Worm (Caenorhabditis elegans) whole organism, L1 larva: ENCODE data around the gene prp-18.

ENCODE experiments used
- C16A3.4 ChIP-seq: fragments of 150-350 bp; optimal IDR thresholded peaks from 2 replicates; lab custom pipeline; 2014; ENCODE audit warnings: missing biosample characterization, missing genetic modification characterization
- aly-2 ChIP-seq: fragments of 150-350 bp; optimal IDR thresholded peaks from 2 replicates; lab custom pipeline; 2014; ENCODE audit warnings: missing biosample characterization, missing genetic modification characterization
- blmp-1 ChIP-seq: fragments of 150-350 bp; optimal IDR thresholded peaks from 2 replicates; lab custom pipeline; 2014; ENCODE audit warnings: missing biosample characterization, missing genetic modification characterization
- ceh-8 ChIP-seq: fragments of 200-800 bp; sonication (Bioruptor generic); optimal IDR thresholded peaks from 2 replicates; lab custom pipeline; 2018; ENCODE audit warnings: mild to moderate bottlenecking, missing genetic modification characterization, moderate library complexity, missing compliant biosample characterization
- ceh-82 ChIP-seq, 3 experiments: fragments of 150-350 bp in 1 of 3; sonication (generic microtip) in 2 of 3; optimal IDR thresholded peaks; 2 replicates each; lab custom pipeline; 2014 to 2017; ENCODE audit warnings: missing biosample characterization in 3 of 3, missing genetic modification characterization in 3 of 3
- ceh-90 ChIP-seq: sonication (generic microtip); optimal IDR thresholded peaks from 2 replicates; lab custom pipeline; 2016; ENCODE audit warnings: missing genetic modification characterization, missing compliant biosample characterization
- dpl-1 ChIP-seq, 3 experiments: fragments of 150-350 bp in 2 of 3; sonication (generic microtip) in 1 of 3; optimal IDR thresholded peaks; 2 replicates each; lab custom pipeline; 2014 to 2017; ENCODE audit warnings: missing biosample characterization in 3 of 3, missing genetic modification characterization in 3 of 3, missing genetic modification reagents in 3 of 3
- dsc-1 ChIP-seq: sonication (generic microtip); optimal IDR thresholded peaks from 2 replicates; lab custom pipeline; 2016; ENCODE audit warnings: mild to moderate bottlenecking, missing genetic modification characterization, missing compliant biosample characterization
- efl-1 ChIP-seq, 4 experiments: fragments of 150-350 bp; optimal IDR thresholded peaks in 3 of 4; peaks in 1 of 4; 1 replicate in 1 of 4; 2 replicates in 3 of 4; lab custom pipeline; 2014; ENCODE audit warnings: missing biosample characterization in 2 of 4, missing genetic modification characterization in 2 of 4, missing genetic modification reagents in 2 of 4
- fkh-10 ChIP-seq: sonication (generic microtip); optimal IDR thresholded peaks from 2 replicates; lab custom pipeline; 2017; ENCODE audit warnings: missing biosample characterization, missing genetic modification reagents, missing genetic modification characterization
- fkh-4 ChIP-seq: sonication (generic microtip); optimal IDR thresholded peaks from 2 replicates; lab custom pipeline; 2016; ENCODE audit warnings: missing compliant biosample characterization, missing genetic modification characterization, borderline replicate concordance
- fos-1 ChIP-seq: fragments of 150-350 bp; optimal IDR thresholded peaks from 2 replicates; lab custom pipeline; 2014; ENCODE audit warnings: missing biosample characterization, missing genetic modification characterization
- hlh-17 ChIP-seq: fragments of 200-800 bp; sonication (Bioruptor generic); optimal IDR thresholded peaks from 2 replicates; lab custom pipeline; 2018; ENCODE audit warnings: missing genetic modification characterization, mild to moderate bottlenecking, missing compliant biosample characterization, moderate library complexity, borderline replicate concordance
- hlh-4 ChIP-seq: sonication (generic microtip); optimal IDR thresholded peaks from 2 replicates; lab custom pipeline; 2016; ENCODE audit warnings: mild to moderate bottlenecking, missing genetic modification characterization, missing compliant biosample characterization
- lin-14 ChIP-seq: fragments of 200-800 bp; sonication (Bioruptor generic); optimal IDR thresholded peaks from 2 replicates; lab custom pipeline; 2018; ENCODE audit warnings: mild to moderate bottlenecking, missing genetic modification characterization, moderate library complexity, missing compliant biosample characterization
- lin-35 ChIP-seq, 2 experiments: fragments of 150-350 bp; optimal IDR thresholded peaks; 2 replicates each; lab custom pipeline; 2014; ENCODE audit warnings: missing biosample characterization in 2 of 2, missing genetic modification characterization in 2 of 2, missing genetic modification reagents in 2 of 2
- lir-3 ChIP-seq: sonication (generic microtip); optimal IDR thresholded peaks from 2 replicates; lab custom pipeline; 2016; ENCODE audit warnings: mild to moderate bottlenecking, missing genetic modification characterization, moderate library complexity, missing compliant biosample characterization; ENCODE audit not compliant: poor library complexity
- mdl-1 ChIP-seq, 2 experiments: fragments of 150-350 bp; optimal IDR thresholded peaks; 2 replicates each; lab custom pipeline; 2014 to 2017; ENCODE audit warnings: missing biosample characterization in 2 of 2, missing genetic modification characterization in 2 of 2, inconsistent platforms in 1 of 2
- mep-1 ChIP-seq: fragments of 150-350 bp; optimal IDR thresholded peaks from 2 replicates; lab custom pipeline; 2014; ENCODE audit warnings: missing biosample characterization, missing genetic modification characterization
- nhr-237 ChIP-seq: fragments of 150-350 bp; optimal IDR thresholded peaks from 2 replicates; lab custom pipeline; 2014; ENCODE audit warnings: missing biosample characterization, missing genetic modification characterization
- nhr-28 ChIP-seq: fragments of 150-350 bp; optimal IDR thresholded peaks from 2 replicates; lab custom pipeline; 2014; ENCODE audit warnings: missing biosample characterization, missing genetic modification characterization
- nhr-76 ChIP-seq: sonication (generic microtip); optimal IDR thresholded peaks from 2 replicates; lab custom pipeline; 2017; ENCODE audit warnings: missing biosample characterization, missing genetic modification characterization
- nhr-84 ChIP-seq: sonication (generic microtip); optimal IDR thresholded peaks from 2 replicates; lab custom pipeline; 2017; ENCODE audit warnings: missing biosample characterization, missing genetic modification characterization
- nhr-90 ChIP-seq: sonication (generic microtip); optimal IDR thresholded peaks from 2 replicates; lab custom pipeline; 2016; ENCODE audit warnings: mild to moderate bottlenecking, missing genetic modification characterization, missing compliant biosample characterization; ENCODE audit not compliant: poor library complexity
- pag-3 ChIP-seq: sonication (generic microtip); optimal IDR thresholded peaks from 2 replicates; lab custom pipeline; 2017; ENCODE audit warnings: missing genetic modification characterization, mild to moderate bottlenecking, missing compliant biosample characterization, antibody characterized with exemption, borderline replicate concordance; ENCODE audit not compliant: insufficient read depth
- pax-3 ChIP-seq: fragments of 200-800 bp; sonication (Bioruptor generic); optimal IDR thresholded peaks from 2 replicates; lab custom pipeline; 2018; ENCODE audit warnings: mild to moderate bottlenecking, missing genetic modification characterization, moderate library complexity, missing compliant biosample characterization
- unc-62 ChIP-seq: fragments of 150-350 bp; optimal IDR thresholded peaks from 2 replicates; lab custom pipeline; 2014; ENCODE audit warnings: missing biosample characterization, missing genetic modification reagents, missing genetic modification characterization
- zip-4 ChIP-seq: fragments of 200-800 bp; sonication (Bioruptor generic); optimal IDR thresholded peaks from 2 replicates; lab custom pipeline; 2018; ENCODE audit warnings: mild to moderate bottlenecking, missing genetic modification characterization, moderate library complexity, missing compliant biosample characterization
- ztf-4 ChIP-seq: fragments of 150-350 bp; optimal IDR thresholded peaks from 2 replicates; lab custom pipeline; 2014; ENCODE audit warnings: missing biosample characterization, missing genetic modification characterization

Gene prp-18

DNA sequence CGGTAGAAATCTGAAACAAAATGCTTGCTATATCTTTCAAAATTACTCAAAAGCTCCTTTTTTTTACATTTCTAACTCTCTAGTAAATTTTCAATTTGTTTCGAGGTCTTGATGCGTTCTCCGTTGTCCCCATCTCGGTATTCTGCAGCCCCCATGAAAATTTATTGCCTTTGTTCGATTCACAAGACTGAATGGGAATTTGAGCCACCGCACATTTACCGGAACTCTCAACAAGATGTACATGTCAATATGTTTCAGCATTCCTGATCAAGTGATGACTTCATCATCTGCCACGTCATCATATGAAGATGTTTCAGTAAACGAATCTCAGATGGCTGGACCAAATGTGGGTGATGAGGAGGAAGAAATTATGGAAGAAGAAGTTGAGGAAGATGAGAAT, 36.2 kb upstream of the prp-18 start:
- TF ChIP-seq fkh-10: no peak

DNA sequence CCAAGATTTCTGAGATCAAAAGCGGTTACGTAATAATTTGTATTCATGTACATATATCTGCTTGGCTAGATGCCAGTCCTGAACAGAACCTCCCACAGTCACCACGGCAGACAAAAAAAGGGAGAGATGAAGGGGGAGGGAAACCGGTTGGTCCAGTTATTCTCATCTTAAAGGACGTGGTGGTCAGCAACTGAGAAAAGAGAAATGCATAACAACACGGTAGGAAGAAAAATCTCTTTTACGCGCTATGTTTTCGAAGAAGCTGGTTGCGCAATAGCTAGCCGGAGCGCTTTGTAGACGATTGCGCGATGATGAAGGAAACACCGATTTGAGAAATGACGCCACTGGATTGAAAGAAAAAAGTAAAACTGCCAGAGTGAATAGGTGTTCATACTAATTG, 33.8 kb upstream of the prp-18 start:
- TF ChIP-seq lin-14 (GFP tag; lab: Kevin White, UChicago) (no peak), hlh-17 (GFP tag; lab: Kevin White, UChicago) (no peak), ztf-4 (peak; percentile 47), blmp-1 (tag; lab: Kevin White, UChicago) (peak; percentile 62), nhr-237 (no peak), ceh-90 (tag; lab: Kevin White, UChicago) (no peak), ceh-8 (GFP tag; lab: Kevin White, UChicago) (no peak)

DNA sequence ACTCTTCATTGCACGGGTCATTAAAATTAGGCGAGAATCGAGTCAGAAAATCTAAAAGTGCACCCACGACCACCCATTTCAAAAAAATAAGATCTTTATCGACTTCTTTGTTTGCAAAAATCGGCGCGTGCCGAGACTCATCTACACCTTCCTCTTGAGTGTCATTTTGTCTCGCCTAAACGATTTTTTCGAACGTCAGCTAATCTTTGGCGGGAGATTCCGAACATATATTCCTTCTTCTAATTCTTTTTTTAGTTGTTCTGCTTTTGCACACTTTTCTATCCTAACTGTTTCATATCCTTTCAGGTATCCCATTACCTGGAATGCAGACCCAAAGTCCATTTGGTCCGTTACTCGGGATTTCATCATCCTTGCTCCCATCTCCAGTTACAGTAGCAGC, 32.0 kb upstream of the prp-18 start, which contains the start of gene bed-3:
Gene bed-3, plus strand, starts transcription at position 301 of the 400 bp plus-strand sequence.
- TF ChIP-seq nhr-28 (tag; lab: Kevin White, UChicago): no peak
- no peak for TF ChIP-seq zip-4 (GFP tag; lab: Kevin White, UChicago)
- TF ChIP-seq unc-62 (GFP tag; lab: Kevin White, UChicago): no peak
- TF ChIP-seq mdl-1 (tag; optimal IDR thresholded peaks at IDR 0.05; lab: Kevin White, UChicago): no peak
- TF ChIP-seq lir-3: no peak

DNA sequence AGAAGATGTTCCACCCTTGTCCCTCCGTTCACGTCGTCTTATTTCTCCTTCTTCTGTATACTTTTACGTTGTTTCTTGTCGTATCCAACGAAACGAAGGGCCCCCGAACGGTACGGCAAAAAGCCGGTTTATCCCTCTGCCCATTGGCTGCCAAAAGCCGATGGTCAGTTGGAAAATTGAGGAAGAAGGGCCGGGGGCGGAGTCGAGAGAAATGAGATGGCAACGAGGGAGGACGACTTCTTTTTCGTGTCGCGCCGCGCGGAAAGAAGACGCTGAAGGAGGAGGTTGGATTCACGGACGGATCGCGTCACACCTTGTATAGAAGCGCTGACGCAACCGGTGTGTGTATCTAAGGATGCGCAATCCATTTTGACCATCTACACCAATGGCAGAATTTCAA, 30.9 kb upstream of the prp-18 start:
- TF ChIP-seq efl-1 (optimal IDR thresholded peaks at IDR 0.05; lab: Kevin White, UChicago) (no peak), efl-1 (GFP tag; optimal IDR thresholded peaks at IDR 0.05 in 1 of 2; lab: Kevin White, UChicago) (peak in 1 of 2 experiments; percentile 6), ceh-90 (tag; lab: Kevin White, UChicago) (no peak)
- TF ChIP-seq, all 84 proteins: peak for 1

DNA sequence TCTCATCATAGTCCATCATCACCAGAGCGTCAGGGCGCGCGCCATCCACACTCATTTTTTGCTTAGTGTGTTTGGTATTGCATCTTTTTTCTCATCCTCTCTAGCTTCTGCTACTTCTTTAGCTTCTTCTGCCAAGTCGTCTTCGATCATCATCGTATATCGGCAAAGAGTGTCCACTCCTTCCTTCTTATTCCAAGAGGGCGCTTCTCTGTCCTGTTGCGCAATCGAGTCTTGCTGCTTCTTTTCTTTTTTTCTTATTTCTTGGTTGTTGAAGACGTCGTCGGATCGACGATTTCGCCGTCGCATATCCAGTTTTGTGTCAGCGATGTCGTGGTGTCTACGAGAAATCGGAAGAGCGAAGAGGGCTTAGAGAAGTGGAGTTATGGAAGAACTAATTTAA, 28.9 kb upstream of the prp-18 start:
- TF ChIP-seq blmp-1 (tag; lab: Kevin White, UChicago) (peak; percentile 34), fos-1 (tag; lab: Kevin White, UChicago) (no peak)
- TF ChIP-seq, all 84 proteins: peak for 1

DNA sequence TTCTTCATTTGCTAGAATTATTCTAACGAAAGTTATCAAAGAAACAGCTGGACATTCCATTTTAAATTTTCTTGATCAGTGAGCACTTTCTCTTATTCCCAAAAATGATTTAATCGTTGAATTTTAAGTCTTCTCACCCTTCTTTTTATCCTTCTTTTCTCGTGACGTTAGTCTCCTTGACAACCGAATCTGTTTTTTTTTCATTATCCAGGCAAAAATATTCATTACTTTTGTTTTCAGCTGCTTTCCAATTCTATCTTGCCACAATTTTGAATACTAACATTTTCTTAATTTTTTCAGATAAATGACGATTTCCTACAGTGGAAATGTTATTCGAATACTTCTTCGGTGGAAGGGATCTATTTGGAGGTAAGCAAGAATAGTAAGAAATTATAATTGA, 19.4 kb upstream of the prp-18 start, which contains the start of gene best-13:
Gene best-13, plus strand, starts transcription at position 301 of the 400 bp plus-strand sequence.
- TF ChIP-seq nhr-90 (tag; lab: Kevin White, UChicago) (no peak), nhr-76 (tag; lab: Kevin White, UChicago) (no peak), fos-1 (tag; lab: Kevin White, UChicago) (no peak), lir-3 (no peak), C16A3.4 (tag; lab: Kevin White, UChicago) (no peak), nhr-84 (no peak), fkh-4 (no peak), pag-3 (tag; lab: Kevin White, UChicago) (no peak), hlh-4 (no peak), pax-3 (tag; lab: Kevin White, UChicago) (no peak)

DNA sequence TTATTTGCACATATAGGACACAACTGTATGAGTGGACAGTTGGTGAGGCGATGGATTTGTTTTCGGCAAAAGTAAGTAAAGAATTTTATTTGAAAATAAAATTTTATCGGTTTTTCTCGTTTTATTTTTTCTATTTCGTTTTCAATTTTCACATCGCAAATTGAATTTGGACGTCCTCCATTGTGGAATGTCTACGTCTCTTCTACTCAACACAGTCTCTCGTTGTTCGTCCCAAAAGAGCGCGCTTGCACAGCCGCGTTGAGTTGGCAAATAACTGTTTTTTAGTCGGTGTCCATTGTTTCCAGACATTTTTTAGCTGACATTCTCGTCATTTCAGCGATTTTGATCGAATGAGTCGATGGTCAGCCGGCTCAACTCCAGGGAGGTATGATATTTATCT, 15.0 kb upstream of the prp-18 start:
- TF ChIP-seq efl-1 (optimal IDR thresholded peaks at IDR 0.05; lab: Kevin White, UChicago) (peak; percentile 34 to 45), efl-1 (GFP tag; optimal IDR thresholded peaks at IDR 0.05 in 1 of 2; lab: Kevin White, UChicago) (peak; percentile 37 to 93), fkh-10 (peak; percentile 14), mep-1 (tag; lab: Kevin White, UChicago) (peak; percentile 19), lin-14 (GFP tag; lab: Kevin White, UChicago) (peak; percentile 62), dsc-1 (tag; lab: Kevin White, UChicago) (no peak), ceh-82 (tag; optimal IDR thresholded peaks at IDR 0.05; lab: Kevin White, UChicago) (peak in 1 of 3 experiments; percentile 7), ceh-90 (tag; lab: Kevin White, UChicago) (no peak), aly-2 (tag; lab: Kevin White, UChicago) (no peak), lin-35 (GFP tag; optimal IDR thresholded peaks at IDR 0.05; lab: Kevin White, UChicago) (peak; percentile 10 to 66), dpl-1 (GFP tag; optimal IDR thresholded peaks at IDR 0.05; lab: Kevin White, UChicago) (peak; percentile 13 to 42 (median 31))
